Worm (Caenorhabditis elegans): ENCODE measurements around the gene F09G2.1.

F09G2.1 gene

DNA sequence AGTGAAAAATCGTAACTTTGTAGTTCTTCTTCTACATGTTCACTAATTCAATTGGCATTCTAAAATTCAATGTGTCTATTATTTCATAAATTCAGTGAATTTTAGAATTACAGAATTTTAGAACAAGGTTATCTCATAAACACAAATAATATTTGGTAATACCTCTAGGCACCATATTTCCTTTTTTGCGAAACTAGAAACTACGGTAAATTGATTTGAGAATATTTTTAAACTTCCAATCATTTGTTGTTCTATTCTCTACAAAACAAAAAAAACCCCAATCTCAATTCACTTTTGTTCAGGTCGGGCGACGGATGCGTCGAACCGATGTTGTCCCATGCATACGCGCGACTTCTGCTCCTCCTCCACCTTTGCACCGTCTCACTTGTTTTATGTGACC is at the start of gene F09G2.1:
Gene F09G2.1, plus strand, starts transcription at position 301 of the 400 bp plus-strand sequence.
- TF ChIP-seq unc-62 (GFP tag; optimal IDR thresholded peaks at IDR 0.05) = no peak

DNA sequence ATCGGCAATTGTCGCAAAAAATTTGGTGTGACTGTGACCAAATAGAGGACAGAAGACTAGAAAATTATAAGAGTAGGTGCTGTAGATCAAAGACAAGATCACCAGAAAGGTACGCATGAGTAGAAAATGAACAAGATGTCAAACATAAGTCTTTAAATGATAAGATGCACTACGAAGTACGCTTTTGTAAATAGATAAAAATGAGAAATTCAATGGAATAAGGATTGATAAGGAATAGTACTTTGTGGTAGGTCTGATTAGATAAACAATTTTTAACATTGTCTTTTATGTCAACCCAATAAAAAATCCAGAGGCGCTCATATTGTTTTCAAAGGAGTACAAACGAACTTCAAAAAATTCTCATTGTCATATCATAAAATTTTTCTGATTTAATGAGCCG is 49.5 kb upstream of the F09G2.1 start, which contains the start of gene F10D2.8:
Gene F10D2.8, minus strand, starts transcription at position 145 of the 400 bp plus-strand sequence.
- TF ChIP-seq unc-62 (GFP tag; optimal IDR thresholded peaks at IDR 0.05) = no peak

DNA sequence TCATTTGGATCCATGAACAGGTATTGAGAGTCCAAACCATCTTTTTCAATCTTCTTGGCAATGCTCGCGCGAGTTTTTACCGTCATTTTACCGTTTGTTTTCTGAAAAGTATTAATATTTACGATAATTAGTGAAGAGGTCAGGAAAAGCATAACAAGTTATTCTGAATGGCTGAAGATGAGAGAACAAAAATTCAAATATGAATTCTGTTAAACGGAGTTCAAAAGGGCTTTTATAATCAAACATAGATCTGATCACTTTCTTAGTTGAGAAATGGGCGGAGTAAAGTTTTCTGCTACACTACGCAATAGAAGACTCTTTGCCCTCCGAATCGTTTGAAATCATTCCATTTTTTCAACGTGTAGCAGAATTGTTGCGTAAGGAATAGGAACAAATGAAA is 47.0 kb upstream of the F09G2.1 start, which contains the start of gene fat-7:
Gene fat-7, minus strand, starts transcription at position 101 of the 400 bp plus-strand sequence.
- no peak for TF ChIP-seq unc-62 (GFP tag; optimal IDR thresholded peaks at IDR 0.05)

DNA sequence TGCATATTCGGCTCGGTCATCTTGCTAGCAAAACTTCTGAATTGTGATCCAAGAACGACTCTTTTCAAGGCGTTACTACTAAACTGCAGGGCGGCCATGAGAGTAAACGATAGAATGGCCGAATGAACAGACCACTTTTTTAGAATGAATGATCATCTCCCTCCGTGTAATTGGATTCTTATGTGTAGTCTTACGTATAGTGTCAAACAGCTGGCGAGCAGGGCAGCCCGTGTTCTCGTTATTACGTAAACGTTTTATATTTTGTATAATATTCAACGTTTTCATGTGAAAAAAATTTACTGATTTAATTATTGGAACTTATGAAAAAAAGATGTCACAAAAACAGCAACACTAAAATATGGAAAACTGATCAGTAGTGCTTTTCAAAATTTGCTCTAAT is 44.0 kb upstream of the F09G2.1 start, which contains the start of gene F10D2.10:
Gene F10D2.10, minus strand, starts transcription at position 101 of the 400 bp plus-strand sequence.
- no peak for TF ChIP-seq unc-62 (GFP tag; optimal IDR thresholded peaks at IDR 0.05)

DNA sequence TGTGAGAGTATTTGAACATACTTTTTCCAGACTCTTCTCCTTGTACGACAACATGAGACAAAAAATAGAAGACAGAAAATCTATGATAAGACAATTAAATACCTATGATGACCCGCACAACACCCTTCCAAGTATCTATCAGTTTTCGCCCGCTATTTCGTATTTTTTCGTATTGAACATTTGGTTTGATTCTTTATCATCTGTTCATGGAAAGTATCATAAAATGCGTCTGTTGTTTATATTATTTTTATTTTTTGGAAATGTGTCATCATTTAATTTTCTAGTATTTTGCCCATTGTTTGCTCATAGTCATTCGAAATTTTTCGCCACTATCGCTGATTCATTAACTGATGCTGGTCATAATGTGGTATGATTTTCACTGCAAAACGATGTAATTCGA is 42.9 kb upstream of the F09G2.1 start, which contains the start of gene ugt-39:
Gene ugt-39, plus strand, starts transcription at position 54 of the 400 bp plus-strand sequence.
- TF ChIP-seq unc-62 (GFP tag; optimal IDR thresholded peaks at IDR 0.05) = no peak

DNA sequence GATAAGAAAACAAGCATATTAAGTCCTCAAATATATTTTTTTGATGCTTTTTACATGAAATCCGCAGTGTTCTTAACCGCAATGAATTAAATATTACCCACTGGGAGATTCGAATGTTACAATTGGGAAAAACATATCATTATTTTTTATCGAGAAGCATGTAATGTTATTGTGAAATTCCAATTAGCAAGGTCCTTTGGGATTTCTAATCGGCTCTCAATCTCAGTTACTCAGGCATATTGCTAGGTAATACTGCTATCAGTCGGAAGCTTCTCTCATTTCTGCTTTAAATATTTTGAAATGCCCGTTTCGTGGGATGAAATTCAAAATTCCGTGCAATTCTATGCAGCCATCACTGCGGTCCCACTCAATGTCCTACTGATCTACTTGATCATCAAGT is 40.6 kb upstream of the F09G2.1 start, which contains the start of gene str-204:
Gene str-204, plus strand, starts transcription at position 301 of the 400 bp plus-strand sequence.
- no peak for TF ChIP-seq unc-62 (GFP tag; optimal IDR thresholded peaks at IDR 0.05)

DNA sequence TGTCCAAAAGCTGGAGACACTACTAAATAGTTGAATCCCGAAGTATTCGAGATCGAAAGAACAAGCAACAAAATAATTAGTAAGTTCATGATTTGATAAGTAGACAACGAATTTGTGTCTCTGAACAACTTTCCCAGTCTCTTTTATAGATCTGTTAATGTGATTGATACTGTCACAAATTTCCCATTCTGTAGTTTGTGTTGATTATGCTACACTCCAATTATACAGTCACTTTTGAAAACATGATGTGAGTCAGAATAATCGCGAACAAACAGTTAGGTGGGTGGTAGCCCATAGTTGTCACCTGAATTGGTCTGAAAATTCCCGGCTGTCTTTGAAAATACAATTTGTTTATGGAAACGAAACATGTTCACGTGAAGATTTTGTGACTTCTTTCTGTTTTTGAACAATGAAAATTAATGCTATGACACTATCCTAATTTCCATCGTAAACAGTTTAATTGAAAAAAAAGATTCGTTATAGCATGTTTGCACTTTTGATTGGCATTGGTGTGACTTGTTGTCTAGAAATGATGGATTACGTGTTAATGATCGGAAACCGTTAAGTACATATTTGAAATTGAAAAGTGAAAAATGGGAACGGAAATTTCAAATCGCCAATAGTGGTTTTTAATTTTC is 36.4 kb upstream of the F09G2.1 start, which contains the start of gene ugt-41:
Gene ugt-41, minus strand, starts transcription at position 119 of the 638 bp plus-strand sequence.
- TF ChIP-seq unc-62 (GFP tag; optimal IDR thresholded peaks at IDR 0.05) = no peak

DNA sequence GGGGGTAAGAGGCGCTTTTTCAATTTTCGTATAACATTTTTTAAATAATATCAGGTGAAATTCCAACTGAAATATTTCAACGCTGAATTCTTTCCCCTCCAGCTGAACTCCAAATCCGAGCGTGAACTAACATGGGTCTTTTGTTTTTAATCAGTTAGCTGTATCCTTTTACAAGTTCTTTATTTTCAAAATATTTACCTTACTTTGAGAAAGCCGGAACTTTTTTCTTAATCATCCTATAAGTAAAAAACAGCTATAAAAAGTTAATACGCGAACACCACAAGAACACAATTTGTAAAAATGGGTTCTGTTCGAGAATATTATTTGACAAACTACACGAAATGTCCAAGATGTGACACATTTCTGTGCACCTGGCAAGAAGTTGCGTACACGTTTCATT is 35.8 kb upstream of the F09G2.1 start, which contains the start of gene srh-83:
Gene srh-83, plus strand, starts transcription at position 301 of the 400 bp plus-strand sequence.
- TF ChIP-seq unc-62 (GFP tag; optimal IDR thresholded peaks at IDR 0.05) = no peak

DNA sequence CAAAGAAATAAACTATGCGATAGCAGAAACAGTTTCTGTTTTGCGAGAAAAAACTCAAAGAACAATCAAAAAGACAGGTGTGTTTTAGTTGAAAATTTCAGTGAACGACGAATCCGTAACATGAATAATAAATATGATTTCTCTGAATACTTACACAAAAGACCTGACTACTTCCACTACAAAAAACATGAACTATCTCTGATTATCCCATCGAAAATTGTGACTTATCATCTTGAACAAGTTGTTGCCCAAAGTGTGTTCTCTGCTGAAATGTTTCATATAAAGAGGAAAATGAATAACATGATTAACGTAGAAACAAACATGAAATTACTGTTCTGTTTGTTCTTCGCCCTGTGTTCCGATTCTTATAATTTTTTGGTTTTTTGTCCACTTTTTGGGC is 33.3 kb upstream of the F09G2.1 start, which contains the start of gene ugt-36:
Gene ugt-36, plus strand, starts transcription at position 301 of the 400 bp plus-strand sequence.
- no peak for TF ChIP-seq unc-62 (GFP tag; optimal IDR thresholded peaks at IDR 0.05)

DNA sequence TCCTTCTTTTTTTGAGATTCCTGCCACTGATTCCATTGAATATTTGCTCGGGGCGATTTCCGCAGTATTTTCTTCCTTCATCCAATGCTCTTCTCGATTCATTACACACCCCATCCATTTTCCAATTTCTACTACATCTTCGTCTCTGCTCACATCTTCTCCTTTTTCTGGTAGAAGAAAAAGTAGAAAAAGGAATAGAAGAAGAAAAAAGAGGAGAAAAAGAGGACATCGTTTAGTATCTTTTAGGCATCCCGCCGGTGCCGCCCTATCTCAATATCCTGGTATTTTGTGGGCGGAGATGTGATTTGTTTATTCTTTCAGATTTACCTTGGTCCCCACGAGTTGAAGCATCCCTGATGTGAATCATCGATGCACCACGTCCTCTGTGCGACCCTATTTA is 24.8 kb upstream of the F09G2.1 start, which contains the start of gene lgc-39:
Gene lgc-39, plus strand, starts transcription at position 301 of the 400 bp plus-strand sequence.
- no peak for TF ChIP-seq unc-62 (GFP tag; optimal IDR thresholded peaks at IDR 0.05)

DNA sequence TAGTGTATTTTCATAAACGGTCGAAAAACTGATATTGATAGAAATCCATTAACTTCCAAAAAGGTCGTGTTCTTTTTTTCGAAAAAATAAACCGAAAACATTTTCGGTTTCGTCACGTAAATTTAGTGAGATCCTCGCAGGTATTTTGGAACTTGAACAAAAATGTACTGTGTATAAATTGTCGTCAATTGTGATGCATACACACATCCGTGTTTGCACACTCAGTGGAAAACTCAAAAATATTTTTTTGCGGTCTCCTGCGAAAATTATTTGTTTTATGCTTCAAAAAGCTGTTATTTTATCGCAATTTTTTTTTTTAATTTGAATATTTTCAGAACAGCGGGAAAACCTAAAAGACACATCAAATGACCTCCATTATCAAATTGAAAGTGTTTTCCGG is 21.2 kb upstream of the F09G2.1 start, which contains the start of gene cpsf-2:
Gene cpsf-2, plus strand, starts transcription at position 330 of the 400 bp plus-strand sequence.
- no peak for TF ChIP-seq unc-62 (GFP tag; optimal IDR thresholded peaks at IDR 0.05)

DNA sequence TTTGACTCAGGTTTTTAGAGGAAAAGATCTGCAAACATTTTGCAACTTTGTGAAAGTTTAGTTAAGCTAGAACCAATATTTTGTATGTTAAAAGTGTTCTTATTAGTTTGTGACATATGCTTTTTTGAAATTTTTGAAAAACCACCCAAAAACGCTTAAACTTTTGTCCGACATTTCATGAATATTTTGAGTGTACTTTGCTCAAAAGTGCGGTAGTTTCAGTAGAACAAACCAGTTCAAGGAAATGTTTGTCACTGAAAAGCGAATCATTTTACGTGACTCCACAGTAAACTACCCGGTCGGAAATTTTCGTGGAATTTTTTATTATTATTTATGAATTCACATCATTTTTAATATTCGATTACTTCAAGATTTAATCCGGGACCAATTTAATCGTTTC is 15.5 kb upstream of the F09G2.1 start, which contains the start of gene pitr-5:
Gene pitr-5, plus strand, starts transcription at position 301 of the 400 bp plus-strand sequence.
- TF ChIP-seq unc-62 (GFP tag; optimal IDR thresholded peaks at IDR 0.05) = no peak

DNA sequence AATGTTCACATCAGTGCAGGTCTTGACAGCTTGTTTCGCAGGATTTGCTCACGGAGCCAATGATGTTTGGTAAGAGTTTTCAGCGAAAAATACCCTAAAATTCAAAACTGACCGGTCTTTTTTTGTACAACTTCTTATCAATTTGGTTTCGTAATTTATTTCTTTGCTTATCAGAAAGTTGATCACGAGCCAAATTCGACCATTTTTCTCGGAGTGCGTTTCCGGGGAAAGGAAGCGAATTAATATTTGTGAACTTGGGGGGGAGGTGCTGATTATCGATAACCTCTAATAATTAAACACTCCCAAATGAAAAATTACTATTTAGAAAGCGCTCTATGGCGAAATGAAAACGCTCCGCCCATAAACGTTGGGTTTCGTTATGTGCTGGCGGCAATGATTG is 13.4 kb upstream of the F09G2.1 start:
- no peak for TF ChIP-seq unc-62 (GFP tag; optimal IDR thresholded peaks at IDR 0.05)

DNA sequence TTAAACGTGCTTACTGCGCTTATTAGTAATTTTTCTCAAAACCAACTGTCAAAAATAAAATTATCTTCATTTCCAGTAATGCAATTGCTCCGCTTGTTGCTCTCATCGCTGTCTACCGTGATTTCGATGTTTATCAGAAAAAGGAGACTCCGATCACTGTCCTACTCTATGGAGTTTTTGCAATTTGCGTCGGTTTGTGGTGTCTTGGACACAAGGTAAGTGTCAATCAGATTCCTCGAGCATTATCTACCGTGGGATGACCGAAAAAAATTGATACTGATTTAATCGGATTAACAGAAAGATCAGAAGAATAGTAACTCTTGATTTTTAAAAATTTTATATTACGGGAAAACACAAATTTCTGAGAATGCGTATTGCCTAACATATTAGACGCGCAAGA is 12.7 kb upstream of the F09G2.1 start:
- no peak for TF ChIP-seq unc-62 (GFP tag; optimal IDR thresholded peaks at IDR 0.05)

DNA sequence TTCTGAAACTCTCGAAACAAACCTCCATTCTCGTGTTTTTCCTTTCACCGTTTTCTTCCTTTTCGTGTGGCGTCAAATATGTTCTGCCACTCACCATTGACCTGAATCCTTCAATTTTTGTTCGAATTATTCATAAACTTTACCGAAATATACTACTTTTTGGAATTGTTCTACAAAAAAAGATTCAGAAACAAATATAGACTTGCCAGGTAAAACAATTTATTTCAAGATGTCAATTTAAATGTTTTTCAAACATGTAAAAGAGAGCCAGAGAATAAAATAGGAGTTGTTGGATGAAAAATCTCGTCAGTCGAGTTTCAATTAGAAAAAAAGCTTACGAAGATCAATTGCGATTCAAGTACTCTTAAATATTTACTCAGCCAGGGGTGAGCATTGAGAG is 6.5 kb upstream of the F09G2.1 start, which contains the start of gene F09G2.8:
Gene F09G2.8, minus strand, starts transcription at position 101 of the 400 bp plus-strand sequence.
- TF ChIP-seq unc-62 (GFP tag; optimal IDR thresholded peaks at IDR 0.05) = no peak

DNA sequence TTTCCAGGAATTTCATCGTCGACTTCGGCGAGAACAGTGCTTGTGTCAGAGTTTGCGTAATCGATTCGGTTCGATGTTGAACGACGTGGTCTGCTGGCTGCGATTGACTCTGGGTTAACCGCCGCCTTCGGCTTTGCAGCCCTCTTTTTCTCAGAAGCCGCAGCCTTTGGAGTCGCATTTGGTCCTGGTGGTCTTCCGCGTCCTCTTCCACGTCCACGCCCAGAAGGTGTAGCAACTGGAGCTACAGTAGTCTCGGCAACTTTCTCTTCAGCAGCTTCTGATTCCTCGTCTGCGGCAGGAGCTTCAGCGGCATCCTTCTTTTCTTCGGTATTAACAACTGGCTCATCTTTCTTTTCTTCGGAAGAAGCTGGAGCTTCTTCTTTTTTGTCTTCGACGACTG is 5.2 kb upstream of the F09G2.1 start:
- no peak for TF ChIP-seq unc-62 (GFP tag; optimal IDR thresholded peaks at IDR 0.05)

DNA sequence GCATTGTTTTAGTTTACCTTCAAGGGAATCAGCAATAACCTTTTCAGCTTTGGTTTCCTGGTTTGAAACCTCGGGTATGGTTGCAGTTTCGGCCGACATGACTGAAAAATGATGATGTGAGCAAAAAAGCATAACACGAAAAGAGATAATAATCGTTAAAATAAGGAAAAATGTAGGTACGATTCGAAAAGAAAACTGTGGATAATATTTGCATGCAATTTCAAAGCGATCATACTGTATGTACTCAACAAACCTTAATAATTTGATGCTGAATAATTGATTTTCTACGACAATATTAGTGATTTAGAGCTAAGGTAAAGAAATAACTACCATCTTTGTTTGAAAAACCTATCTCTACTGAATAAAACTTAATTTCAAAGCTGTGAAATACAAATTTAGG is 4.0 kb upstream of the F09G2.1 start, which contains the start of gene attf-2:
Gene attf-2, minus strand, starts transcription at position 101 of the 400 bp plus-strand sequence.
- TF ChIP-seq unc-62 (GFP tag; optimal IDR thresholded peaks at IDR 0.05) = no peak
